Fruit fly (Drosophila melanogaster): ENCODE results near the gene brk.

brk gene

dm6 chrX:7277038-7277437 lies 30.7 kb upstream of the brk start (continued):
- no peak for TF ChIP-seq CG7963 (GFP tag; IDR thresholded peaks at IDR 0.05; ENCODE audit: partially characterized antibody)
- TF ChIP-seq D (optimal IDR thresholded peaks at IDR 0.05), result no peak
- TF ChIP-seq D (GFP tag; optimal IDR thresholded peaks at IDR 0.05), result peak; percentile 77
- no peak for TF ChIP-seq CG8089 (GFP tag; optimal IDR thresholded peaks at IDR 0.05)
- no peak for TF ChIP-seq CG1792 (GFP tag; optimal IDR thresholded peaks at IDR 0.05)
- TF ChIP-seq tll (GFP tag; optimal IDR thresholded peaks at IDR 0.05), result peak in 1 of 2 experiments; percentile 76
- no peak for TF ChIP-seq CG4730 (GFP tag; IDR thresholded peaks at IDR 0.05)
- TF ChIP-seq kay (GFP tag; optimal IDR thresholded peaks at IDR 0.05), result no peak
- no peak for TF ChIP-seq CG6791 (GFP tag; IDR thresholded peaks at IDR 0.05; ENCODE audit: partially characterized antibody)
- peak; percentile 58 for TF ChIP-seq CG15601 (tag; optimal IDR thresholded peaks at IDR 0.05)
- TF ChIP-seq crol (GFP tag; IDR thresholded peaks at IDR 0.05), result no peak
- TF ChIP-seq CG34422 (GFP tag; IDR thresholded peaks at IDR 0.05), result peak; percentile 66; the same call in 1 of the 3 replicates
- no peak for TF ChIP-seq CG17912 (GFP tag; optimal IDR thresholded peaks at IDR 0.05)
- TF ChIP-seq CG32772 (GFP tag; IDR thresholded peaks at IDR 0.05), result peak; percentile 39
- no peak for TF ChIP-seq corto (GFP tag; optimal IDR thresholded peaks at IDR 0.05)
- TF ChIP-seq CG9817 (tag; optimal IDR thresholded peaks at IDR 0.05), result peak; percentile 42
- no peak for TF ChIP-seq lov (optimal IDR thresholded peaks at IDR 0.05)
- peak; percentile 65; the same call in 1 of the 3 replicates for TF ChIP-seq lov (GFP tag; IDR thresholded peaks at IDR 0.05)
- TF ChIP-seq CG14441 (GFP tag; IDR thresholded peaks at IDR 0.05), result no peak
- TF ChIP-seq MTF-1 (GFP tag; optimal IDR thresholded peaks at IDR 0.05; ENCODE audit: borderline replicate concordance), result peak; percentile 47
- no peak for TF ChIP-seq ewg (GFP tag; optimal IDR thresholded peaks at IDR 0.05)
- peak; percentile 56 for TF ChIP-seq Nf-YB (GFP tag; optimal IDR thresholded peaks at IDR 0.05)
- TF ChIP-seq CG4404 (GFP tag; IDR thresholded peaks at IDR 0.05), result peak; percentile 82
- TF ChIP-seq CG12942 (GFP tag; optimal IDR thresholded peaks at IDR 0.05), result no peak
- no peak for TF ChIP-seq CG17612 (GFP tag; IDR thresholded peaks at IDR 0.05)
- TF ChIP-seq CG17328 (GFP tag; IDR thresholded peaks at IDR 0.05), result peak; percentile 60
- no peak for TF ChIP-seq ttk (GFP tag; IDR thresholded peaks at IDR 0.05)
- no peak for TF ChIP-seq ap (GFP tag; IDR thresholded peaks at IDR 0.05)
- no peak for TF ChIP-seq CG17186 (GFP tag; optimal IDR thresholded peaks at IDR 0.05)
- TF ChIP-seq pb (GFP tag; optimal IDR thresholded peaks at IDR 0.05), result no peak
- TF ChIP-seq NfI (GFP tag; optimal IDR thresholded peaks at IDR 0.05), result no peak
- no peak for TF ChIP-seq D19B (GFP tag; optimal IDR thresholded peaks at IDR 0.05)
- no peak for TF ChIP-seq CG43689 (GFP tag; IDR thresholded peaks at IDR 0.05)
- peak; percentile 55 for TF ChIP-seq CG6254 (GFP tag; optimal IDR thresholded peaks at IDR 0.05)
- TF ChIP-seq chif (GFP tag; optimal IDR thresholded peaks at IDR 0.05), result peak; percentile 66 to 76
- peak; percentile 59 for TF ChIP-seq CG1529 (GFP tag; optimal IDR thresholded peaks at IDR 0.05)
- TF ChIP-seq CG9609 (GFP tag; optimal IDR thresholded peaks at IDR 0.05), result peak; percentile 35
- no peak for TF ChIP-seq shn (GFP tag; optimal IDR thresholded peaks at IDR 0.05)
- TF ChIP-seq CG3281 (GFP tag; optimal IDR thresholded peaks at IDR 0.05), result peak; percentile 27
- TF ChIP-seq gro (GFP tag; optimal IDR thresholded peaks at IDR 0.05), result peak; percentile 18
- peak; percentile 35 for TF ChIP-seq scrt (GFP tag; optimal IDR thresholded peaks at IDR 0.05)
- peak; percentile 21 for TF ChIP-seq CG13296 (GFP tag; optimal IDR thresholded peaks at IDR 0.05)
- TF ChIP-seq CG6854 (GFP tag; optimal IDR thresholded peaks at IDR 0.05), result peak; percentile 27
- peak; percentile 28 for TF ChIP-seq tap (tag; optimal IDR thresholded peaks at IDR 0.05)
- TF ChIP-seq CG10274 (GFP tag; optimal IDR thresholded peaks at IDR 0.05), result no peak
- no peak for TF ChIP-seq CG10321 (GFP tag; IDR thresholded peaks at IDR 0.05)
- TF ChIP-seq CG17361 (GFP tag; IDR thresholded peaks at IDR 0.05), result peak; percentile 73
- peak; percentile 22 for TF ChIP-seq HLH54F (GFP tag; optimal IDR thresholded peaks at IDR 0.05)
- TF ChIP-seq az2 (GFP tag; optimal IDR thresholded peaks at IDR 0.05), result peak; percentile 69
- no peak for TF ChIP-seq crc (GFP tag; optimal IDR thresholded peaks at IDR 0.05)
- TF ChIP-seq CG8765 (GFP tag; IDR thresholded peaks at IDR 0.05), result peak; percentile 23; the same call in 1 of the 2 replicates
- peak; percentile 59 for TF ChIP-seq vvl (GFP tag; IDR thresholded peaks at IDR 0.05)
